Fruit fly (Drosophila melanogaster) whole organism: ENCODE results near the gene CG43739.

ENCODE experiments used
- CG8478 ChIP-seq: fragments of >200 bp; optimal IDR thresholded peaks from 2 replicates; lab custom pipeline; 2018; ENCODE audit warnings: inconsistent platforms
- Dll ChIP-seq: fragments of >200 bp; optimal IDR thresholded peaks from 2 replicates; lab custom pipeline; 2017
- EcR ChIP-seq, 2 experiments: fragments of >200 bp; optimal IDR thresholded peaks; 2 replicates each; lab custom pipeline; 2017; ENCODE audit warnings: missing biosample characterization in 2 of 2, missing genetic modification characterization in 2 of 2, missing genetic modification reagents in 2 of 2
- pan ChIP-seq: fragments of >200 bp; optimal IDR thresholded peaks from 2 replicates; lab custom pipeline; 2017
- psq ChIP-seq: fragments of >200 bp; optimal IDR thresholded peaks from 2 replicates; lab custom pipeline; 2017
- usp ChIP-seq: fragments of >200 bp; optimal IDR thresholded peaks from 2 replicates; lab custom pipeline; 2017; ENCODE audit warnings: missing biosample characterization, missing genetic modification characterization, mixed read lengths

Gene CG43739

dm6 chr2L:20918733-20919132 is at the start of gene CG43739, which contains the start of gene sky:
CG43739 (minus strand) TSS chr2L:20918931.
sky (minus strand) TSS chr2L:20918931.
- no peak for TF ChIP-seq Dll (lab: Kevin White, UChicago)
- no peak for TF ChIP-seq pan
- TF ChIP-seq EcR (GFP tag; optimal IDR thresholded peaks at IDR 0.05; lab: Kevin White, UChicago): no peak
- TF ChIP-seq CG8478 (lab: Kevin White, UChicago): no peak
- no peak for TF ChIP-seq psq (lab: Kevin White, UChicago)
- TF ChIP-seq usp (GFP tag; lab: Kevin White, UChicago): no peak

dm6 chr2L:20965001-20965400 is 46.3 kb upstream of the CG43739 start:
- no peak for TF ChIP-seq EcR (GFP tag; optimal IDR thresholded peaks at IDR 0.05; lab: Kevin White, UChicago)
- TF ChIP-seq pan: no peak
- TF ChIP-seq usp (GFP tag; lab: Kevin White, UChicago): no peak
- TF ChIP-seq CG8478 (lab: Kevin White, UChicago): no peak
- no peak for TF ChIP-seq Dll (lab: Kevin White, UChicago)
- TF ChIP-seq psq (lab: Kevin White, UChicago): no peak

dm6 chr2L:20960019-20960525 is 41.3 kb upstream of the CG43739 start:
- no peak for TF ChIP-seq psq (lab: Kevin White, UChicago)

dm6 chr2L:20957968-20958367 is 39.2 kb upstream of the CG43739 start:
- no peak for TF ChIP-seq Dll (lab: Kevin White, UChicago)
- TF ChIP-seq CG8478 (lab: Kevin White, UChicago): no peak
- no peak for TF ChIP-seq usp (GFP tag; lab: Kevin White, UChicago)
- TF ChIP-seq EcR (GFP tag; optimal IDR thresholded peaks at IDR 0.05; lab: Kevin White, UChicago): no peak
- TF ChIP-seq pan: no peak
- no peak for TF ChIP-seq psq (lab: Kevin White, UChicago)

- no peak for TF ChIP-seq CG8478 (lab: Kevin White, UChicago)
- TF ChIP-seq psq (lab: Kevin White, UChicago): no peak
- no peak for TF ChIP-seq usp (GFP tag; lab: Kevin White, UChicago)
- no peak for TF ChIP-seq EcR (GFP tag; optimal IDR thresholded peaks at IDR 0.05; lab: Kevin White, UChicago)
- TF ChIP-seq pan: no peak
- TF ChIP-seq Dll (lab: Kevin White, UChicago): no peak
Measured at dm6 chr2L:20957266-20957665, 38.5 kb upstream of the CG43739 start.

dm6 chr2L:20956836-20957235 is 38.1 kb upstream of the CG43739 start:
- TF ChIP-seq psq (lab: Kevin White, UChicago) (no peak), pan (no peak), usp (GFP tag; lab: Kevin White, UChicago) (no peak), EcR (GFP tag; optimal IDR thresholded peaks at IDR 0.05; lab: Kevin White, UChicago) (no peak), Dll (lab: Kevin White, UChicago) (no peak)

- TF ChIP-seq CG8478 (lab: Kevin White, UChicago) (no peak), psq (lab: Kevin White, UChicago) (no peak), EcR (GFP tag; optimal IDR thresholded peaks at IDR 0.05; lab: Kevin White, UChicago) (no peak), usp (GFP tag; lab: Kevin White, UChicago) (no peak), pan (no peak), Dll (lab: Kevin White, UChicago) (no peak)
Measured at dm6 chr2L:20951320-20951719, 32.6 kb upstream of the CG43739 start.

dm6 chr2L:20950421-20951108 is 31.8 kb upstream of the CG43739 start:
- no peak for TF ChIP-seq pan
- TF ChIP-seq psq (lab: Kevin White, UChicago): no peak
- TF ChIP-seq EcR (GFP tag; optimal IDR thresholded peaks at IDR 0.05; lab: Kevin White, UChicago): no peak

dm6 chr2L:20948625-20949024 is 29.9 kb upstream of the CG43739 start:
- no peak for TF ChIP-seq psq (lab: Kevin White, UChicago)
- TF ChIP-seq CG8478 (lab: Kevin White, UChicago): no peak
- TF ChIP-seq Dll (lab: Kevin White, UChicago): no peak
- no peak for TF ChIP-seq usp (GFP tag; lab: Kevin White, UChicago)
- TF ChIP-seq pan: no peak
- TF ChIP-seq EcR (GFP tag; optimal IDR thresholded peaks at IDR 0.05; lab: Kevin White, UChicago): no peak

- TF ChIP-seq Dll (lab: Kevin White, UChicago): no peak
- no peak for TF ChIP-seq EcR (GFP tag; optimal IDR thresholded peaks at IDR 0.05; lab: Kevin White, UChicago)
- no peak for TF ChIP-seq CG8478 (lab: Kevin White, UChicago)
- no peak for TF ChIP-seq pan
- no peak for TF ChIP-seq psq (lab: Kevin White, UChicago)
- no peak for TF ChIP-seq usp (GFP tag; lab: Kevin White, UChicago)
Measured at dm6 chr2L:20944886-20945558, 26.3 kb upstream of the CG43739 start.

- TF ChIP-seq psq (lab: Kevin White, UChicago): no peak
- TF ChIP-seq Dll (lab: Kevin White, UChicago): no peak
Measured at dm6 chr2L:20944342-20944741, 25.6 kb upstream of the CG43739 start.

- no peak for TF ChIP-seq pan
- no peak for TF ChIP-seq psq (lab: Kevin White, UChicago)
- no peak for TF ChIP-seq Dll (lab: Kevin White, UChicago)
- TF ChIP-seq usp (GFP tag; lab: Kevin White, UChicago): no peak
- TF ChIP-seq EcR (GFP tag; optimal IDR thresholded peaks at IDR 0.05; lab: Kevin White, UChicago): no peak
- TF ChIP-seq CG8478 (lab: Kevin White, UChicago): no peak
Measured at dm6 chr2L:20943148-20943547, 24.4 kb upstream of the CG43739 start.
